Fruit fly (Drosophila melanogaster) whole organism, adult: ENCODE results near the gene CG34284.

Experiments used
- CG11617 ChIP-seq: fragments of 200-800 bp; sonication (Bioruptor generic); optimal IDR thresholded peaks from 2 replicates; lab custom pipeline; 2017; ENCODE audit warnings: mild to moderate bottlenecking, missing biosample characterization, missing genetic modification reagents, missing genetic modification characterization
- CG12768 ChIP-seq: fragments of 200-800 bp; sonication (Bioruptor generic); optimal IDR thresholded peaks from 2 replicates; lab custom pipeline; 2017; ENCODE audit warnings: missing biosample characterization, missing genetic modification characterization, mild to moderate bottlenecking, moderate library complexity, missing genetic modification reagents
- CG14711 ChIP-seq: fragments of 200-800 bp; sonication (Bioruptor generic); optimal IDR thresholded peaks from 2 replicates; lab custom pipeline; 2018; ENCODE audit warnings: missing biosample characterization, mild to moderate bottlenecking, missing genetic modification characterization, moderate library complexity
- CG1620 ChIP-seq: fragments of 200-800 bp; sonication (Bioruptor generic); optimal IDR thresholded peaks from 2 replicates; lab custom pipeline; 2016; ENCODE audit warnings: missing biosample characterization, missing genetic modification characterization
- CG7045 ChIP-seq: fragments of 200-800 bp; sonication (Bioruptor generic); optimal IDR thresholded peaks from 2 replicates; lab custom pipeline; 2017; ENCODE audit warnings: missing biosample characterization, mild to moderate bottlenecking, missing genetic modification characterization
- CG7101 ChIP-seq: fragments of 200-800 bp; sonication (Bioruptor generic); optimal IDR thresholded peaks from 2 replicates; lab custom pipeline; 2018; ENCODE audit warnings: missing biosample characterization, mild to moderate bottlenecking, missing genetic modification characterization, moderate library complexity
- Crg-1 ChIP-seq: fragments of 200-800 bp; sonication (Bioruptor generic); optimal IDR thresholded peaks from 2 replicates; lab custom pipeline; 2016; ENCODE audit warnings: missing biosample characterization, missing genetic modification characterization
- Hr96 ChIP-seq: fragments of 200-800 bp; sonication (Bioruptor generic); optimal IDR thresholded peaks from 2 replicates; lab custom pipeline; 2016; ENCODE audit warnings: missing biosample characterization, missing genetic modification characterization
- Mnt ChIP-seq: fragments of 200-800 bp; sonication (Bioruptor generic); optimal IDR thresholded peaks from 2 replicates; lab custom pipeline; 2016; ENCODE audit warnings: missing biosample characterization, mild to moderate bottlenecking, missing genetic modification characterization
- bab1 ChIP-seq: fragments of 200-800 bp; sonication (Bioruptor generic); optimal IDR thresholded peaks from 3 replicates; lab custom pipeline; 2019; ENCODE audit warnings: missing biosample characterization, mild to moderate bottlenecking, missing genetic modification characterization, moderate library complexity
- cnc ChIP-seq, 2 experiments: fragments of >200 bp; optimal IDR thresholded peaks; 2 replicates each; lab custom pipeline; 2017
- ovo ChIP-seq: fragments of 200-800 bp; sonication (Bioruptor generic); optimal IDR thresholded peaks from 2 replicates; lab custom pipeline; 2016; ENCODE audit warnings: missing biosample characterization, missing genetic modification characterization
- tj ChIP-seq: fragments of 200-800 bp; sonication (Bioruptor generic); optimal IDR thresholded peaks from 3 replicates; lab custom pipeline; 2017; ENCODE audit warnings: missing biosample characterization, mild to moderate bottlenecking, missing genetic modification characterization, moderate library complexity

DNA sequence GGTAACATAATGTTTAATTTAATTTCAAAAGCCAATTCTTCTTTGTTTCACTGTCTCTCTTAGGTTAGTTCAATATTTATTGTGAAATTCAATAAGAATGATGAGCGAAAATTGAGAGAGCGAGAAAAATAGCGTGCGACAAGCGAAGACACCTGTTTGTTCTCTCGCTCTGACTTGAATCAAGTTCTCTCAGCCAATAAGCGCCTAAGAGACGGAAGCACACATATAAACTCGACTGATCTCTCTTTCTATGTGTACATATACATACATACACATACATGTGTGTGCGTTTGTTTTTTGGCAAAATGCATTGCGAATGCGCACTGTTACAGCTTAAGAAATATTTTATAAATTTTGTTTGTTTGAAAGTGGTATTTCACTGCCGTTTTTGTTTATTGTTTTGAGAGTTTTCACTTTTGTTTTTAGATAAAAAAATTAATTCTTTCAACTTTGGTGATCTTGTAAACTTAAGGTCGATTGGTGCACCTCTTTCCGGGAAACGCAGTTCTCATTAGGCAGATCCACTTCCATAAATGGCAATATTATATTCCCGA lies 20.6 kb upstream of the CG34284 start:
- TF ChIP-seq Mnt (GFP tag; lab: Kevin White, UChicago): peak; percentile 38
- TF ChIP-seq CG7045 (GFP tag; lab: Kevin White, UChicago): peak; percentile 21
- no peak for TF ChIP-seq Hr96 (GFP tag; lab: Kevin White, UChicago)
- TF ChIP-seq CG7101 (tag; lab: Kevin White, UChicago): no peak
- no peak for TF ChIP-seq bab1 (GFP tag; lab: Kevin White, UChicago)
- no peak for TF ChIP-seq tj (GFP tag; lab: Kevin White, UChicago)
- TF ChIP-seq cnc (optimal IDR thresholded peaks at IDR 0.05; lab: Kevin White, UChicago): no peak
- no peak for TF ChIP-seq CG12768 (GFP tag; lab: Kevin White, UChicago)
- no peak for TF ChIP-seq CG1620 (GFP tag; lab: Kevin White, UChicago)
- no peak for TF ChIP-seq CG14711 (tag; lab: Kevin White, UChicago)
- TF ChIP-seq CG11617 (GFP tag; lab: Kevin White, UChicago): no peak
- TF ChIP-seq ovo (GFP tag; lab: Kevin White, UChicago): no peak
- peak; percentile 26 for TF ChIP-seq Crg-1 (GFP tag; lab: Kevin White, UChicago)
